Worm (Caenorhabditis elegans) whole organism, young adult: ENCODE measurements around the gene C05D11.5.

Experiments used
- F23B12.7 ChIP-seq: sonication (generic microtip); optimal IDR thresholded peaks from 2 replicates; lab custom pipeline; 2017; ENCODE audit warnings: missing genetic modification characterization, mild to moderate bottlenecking, missing compliant biosample characterization, antibody characterized with exemption, moderate library complexity; ENCODE audit not compliant: insufficient read depth
- Y67H2A.10 ChIP-seq: fragments of 200-800 bp; sonication (Bioruptor generic); conservative IDR thresholded peaks from 2 replicates; pipeline ENCODE4 v1.3.6; 2022; ENCODE audit warnings: missing genetic modification reagents, missing genetic modification characterization, missing compliant biosample characterization
- ama-1 ChIP-seq, 3 experiments: fragments of 150-350 bp in 1 of 3; sonication (generic microtip) in 2 of 3; optimal IDR thresholded peaks; 2 replicates each; lab custom pipeline; 2014 to 2018; ENCODE audit warnings: missing biosample characterization in 2 of 3, missing genetic modification characterization in 2 of 3, missing genetic modification reagents in 2 of 3
- aptf-3 ChIP-seq: fragments of 200-800 bp; sonication (Bioruptor generic); IDR thresholded peaks from 2 replicates; pipeline ENCODE4 v1.3.6; 2022; ENCODE audit warnings: missing genetic modification characterization, missing compliant biosample characterization
- atf-7 ChIP-seq: sonication (generic microtip); optimal IDR thresholded peaks from 2 replicates; lab custom pipeline; 2017; ENCODE audit warnings: mild to moderate bottlenecking, missing genetic modification characterization, missing compliant biosample characterization
- attf-3 ChIP-seq: fragments of 200-800 bp; sonication (Bioruptor generic); conservative IDR thresholded peaks from 2 replicates; pipeline ENCODE4 v1.3.6; 2022; ENCODE audit warnings: missing genetic modification reagents, missing genetic modification characterization, missing compliant biosample characterization
- ceh-27 ChIP-seq: fragments of 200-800 bp; sonication (Bioruptor generic); optimal IDR thresholded peaks from 2 replicates; lab custom pipeline; 2018; ENCODE audit warnings: mild to moderate bottlenecking, missing genetic modification characterization, moderate library complexity, missing compliant biosample characterization
- gei-17 ChIP-seq: fragments of 200-800 bp; sonication (Bioruptor generic); optimal IDR thresholded peaks from 2 replicates; lab custom pipeline; 2018; ENCODE audit warnings: mild to moderate bottlenecking, missing genetic modification characterization, missing compliant biosample characterization
- nhr-120 ChIP-seq: fragments of 200-800 bp; sonication (Bioruptor generic); IDR thresholded peaks from 2 replicates; pipeline ENCODE4 v1.3.6; 2022; ENCODE audit warnings: missing genetic modification characterization, missing compliant biosample characterization
- sdz-38 ChIP-seq: sonication (generic microtip); optimal IDR thresholded peaks from 2 replicates; lab custom pipeline; 2016; ENCODE audit warnings: missing genotype, missing genetic modification characterization, missing compliant biosample characterization
- unc-62 ChIP-seq: fragments of 150-350 bp; optimal IDR thresholded peaks from 2 replicates; lab custom pipeline; 2014; ENCODE audit warnings: missing biosample characterization, missing genetic modification reagents, missing genetic modification characterization
- ztf-26 ChIP-seq: sonication (generic microtip); optimal IDR thresholded peaks from 2 replicates; lab custom pipeline; 2017; ENCODE audit warnings: missing genetic modification characterization, missing compliant biosample characterization

ce11 chrIII:6444335-6444734, 32.5 kb upstream of the C05D11.5 start, which contains the start of gene C05D11.13:
- no peak for TF ChIP-seq gei-17
- no peak for TF ChIP-seq ceh-27 (GFP tag; lab: Kevin White, UChicago)
- TF ChIP-seq ama-1 (optimal IDR thresholded peaks at IDR 0.05; lab: Kevin White, UChicago): no peak
- TF ChIP-seq ama-1 (GFP tag; optimal IDR thresholded peaks at IDR 0.05; lab: Kevin White, UChicago): no peak
- TF ChIP-seq atf-7: no peak
- no peak for TF ChIP-seq attf-3
- no peak for TF ChIP-seq sdz-38
- no peak for TF ChIP-seq F23B12.7 (tag; lab: Kevin White, UChicago)
- TF ChIP-seq unc-62 (GFP tag; lab: Kevin White, UChicago): no peak
- no peak for TF ChIP-seq aptf-3 (GFP tag; lab: Robert Waterston, UW)
- no peak for TF ChIP-seq nhr-120 (GFP tag; lab: Robert Waterston, UW)
- peak; percentile 37 for TF ChIP-seq ztf-26 (tag; lab: Kevin White, UChicago)
- TF ChIP-seq Y67H2A.10 (GFP tag; lab: Robert Waterston, UW): no peak
